Worm (Caenorhabditis elegans) whole organism, mixed stage, embryonic: ENCODE measurements around the gene F10E7.1.

Experiments
- ceh-43 ChIP-seq: fragments of 200-800 bp; sonication (Bioruptor generic); optimal IDR thresholded peaks from 2 replicates; lab custom pipeline; 2018; ENCODE audit warnings: mild to moderate bottlenecking, missing genetic modification characterization, moderate library complexity, missing compliant biosample characterization
- ceh-83 ChIP-seq: fragments of 200-800 bp; sonication (Bioruptor generic); optimal IDR thresholded peaks from 2 replicates; lab custom pipeline; 2018; ENCODE audit warnings: mild to moderate bottlenecking, missing genetic modification characterization, missing compliant biosample characterization
- cnd-1 ChIP-seq: fragments of 200-800 bp; sonication (Bioruptor generic); optimal IDR thresholded peaks from 2 replicates; lab custom pipeline; 2018; ENCODE audit warnings: mild to moderate bottlenecking, missing genetic modification characterization, missing compliant biosample characterization
- elt-1 ChIP-seq: sonication (generic microtip); optimal IDR thresholded peaks from 2 replicates; lab custom pipeline; 2017; ENCODE audit warnings: missing genetic modification characterization, mild to moderate bottlenecking, missing compliant biosample characterization, antibody characterized with exemption, moderate library complexity, borderline replicate concordance; ENCODE audit not compliant: insufficient read depth
- nhr-76 ChIP-seq: sonication (generic microtip); optimal IDR thresholded peaks from 2 replicates; lab custom pipeline; 2017; ENCODE audit warnings: missing biosample characterization, missing genetic modification characterization
- sem-2 ChIP-seq: fragments of 200-800 bp; sonication (Bioruptor generic); optimal IDR thresholded peaks from 2 replicates; lab custom pipeline; 2018; ENCODE audit warnings: mild to moderate bottlenecking, missing genetic modification characterization, missing compliant biosample characterization
- snpc-4 ChIP-seq: fragments of 150-350 bp; optimal IDR thresholded peaks from 2 replicates; lab custom pipeline; 2014; ENCODE audit warnings: missing biosample characterization, missing genetic modification characterization
- unc-39 ChIP-seq: fragments of 150-350 bp; optimal IDR thresholded peaks from 2 replicates; lab custom pipeline; 2014; ENCODE audit warnings: missing biosample characterization, missing genetic modification characterization
- unc-62 ChIP-seq: fragments of 150-350 bp; optimal IDR thresholded peaks from 2 replicates; lab custom pipeline; 2014; ENCODE audit warnings: missing biosample characterization, missing genetic modification reagents, missing genetic modification characterization

- TF ChIP-seq ceh-83 (GFP tag; lab: Kevin White, UChicago) (no peak), cnd-1 (tag; lab: Kevin White, UChicago) (no peak), sem-2 (GFP tag; lab: Kevin White, UChicago) (no peak), snpc-4 (no peak), unc-62 (no peak), nhr-76 (tag; lab: Kevin White, UChicago) (no peak), elt-1 (tag; lab: Kevin White, UChicago) (no peak), ceh-43 (GFP tag; lab: Kevin White, UChicago) (no peak), unc-39 (tag; lab: Kevin White, UChicago) (no peak)
Observed at ce11 chrII:7146240-7146639, 19.7 kb downstream of the F10E7.1 start.
